Worm (Caenorhabditis elegans) whole organism, L3 larva: ENCODE measurements around the gene exos-7.

ENCODE experiments used
- R02D3.7 ChIP-seq: fragments of 150-350 bp; optimal IDR thresholded peaks from 2 replicates; lab custom pipeline; 2014; ENCODE audit warnings: missing biosample characterization, missing genetic modification characterization
- ZK546.5 ChIP-seq: sonication (generic microtip); optimal IDR thresholded peaks from 2 replicates; lab custom pipeline; 2017; ENCODE audit warnings: missing biosample characterization, missing genetic modification characterization
- fos-1 ChIP-seq: fragments of 150-350 bp; optimal IDR thresholded peaks from 2 replicates; lab custom pipeline; 2014; ENCODE audit warnings: missing biosample characterization, missing genetic modification characterization
- hmg-11 ChIP-seq: sonication (generic microtip); optimal IDR thresholded peaks from 2 replicates; lab custom pipeline; 2016; ENCODE audit warnings: missing genetic modification characterization, missing compliant biosample characterization
- lin-15B ChIP-seq: fragments of 150-350 bp; optimal IDR thresholded peaks from 2 replicates; lab custom pipeline; 2014; ENCODE audit warnings: missing biosample characterization, missing genetic modification characterization
- mdl-1 ChIP-seq: fragments of 150-350 bp; optimal IDR thresholded peaks from 2 replicates; lab custom pipeline; 2014; ENCODE audit warnings: missing biosample characterization, missing genetic modification characterization
- nhr-12 ChIP-seq: fragments of 150-350 bp; optimal IDR thresholded peaks from 2 replicates; lab custom pipeline; 2014; ENCODE audit warnings: missing biosample characterization, missing genetic modification characterization
- nhr-23 ChIP-seq: fragments of 150-350 bp; optimal IDR thresholded peaks from 2 replicates; lab custom pipeline; 2014; ENCODE audit warnings: missing biosample characterization, missing genetic modification reagents, missing genetic modification characterization
- nhr-25 ChIP-seq: sonication (generic microtip); optimal IDR thresholded peaks from 2 replicates; lab custom pipeline; 2017; ENCODE audit warnings: missing biosample characterization, missing genetic modification characterization
- nhr-28 ChIP-seq: fragments of 150-350 bp; optimal IDR thresholded peaks from 2 replicates; lab custom pipeline; 2014; ENCODE audit warnings: missing biosample characterization, missing genetic modification characterization
- pha-4 ChIP-seq: fragments of 150-350 bp; optimal IDR thresholded peaks from 2 replicates; lab custom pipeline; 2014; ENCODE audit warnings: missing biosample characterization, missing genetic modification reagents, missing genetic modification characterization
- pqm-1 ChIP-seq: fragments of 150-350 bp; optimal IDR thresholded peaks from 2 replicates; lab custom pipeline; 2017; ENCODE audit warnings: missing biosample characterization, missing genetic modification characterization, inconsistent platforms
- unc-62 ChIP-seq: fragments of 150-350 bp; sonication (generic microtip); optimal IDR thresholded peaks from 4 replicates; lab custom pipeline; 2014; ENCODE audit warnings: missing biosample characterization, missing genetic modification reagents, missing genetic modification characterization

DNA sequence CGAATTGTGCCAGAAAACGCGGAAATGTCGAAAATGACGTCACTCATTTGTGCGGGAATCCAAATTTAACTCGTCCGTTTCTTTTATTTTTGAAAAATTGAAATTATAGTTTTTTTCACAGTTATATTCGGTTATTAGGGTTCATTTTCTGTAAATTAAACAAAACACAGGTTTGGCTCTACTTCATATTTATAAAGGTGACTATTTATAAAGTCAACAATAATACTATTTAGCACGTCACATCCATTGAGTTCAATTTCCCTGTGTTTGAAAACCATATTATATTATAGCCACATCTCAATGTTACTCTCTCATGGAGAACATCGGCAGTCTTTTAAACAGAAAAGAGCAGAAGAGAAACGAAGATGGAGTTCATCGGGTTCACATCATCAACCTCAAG lies 24.0 kb downstream of the exos-7 start, which contains the start of gene twk-35:
- TF ChIP-seq nhr-28 = no peak
- no peak for TF ChIP-seq mdl-1 (tag; lab: Kevin White, UChicago)
- no peak for TF ChIP-seq lin-15B (tag; lab: Kevin White, UChicago)
- no peak for TF ChIP-seq nhr-23
- TF ChIP-seq unc-62 (GFP tag; lab: Kevin White, UChicago) = no peak
- TF ChIP-seq ZK546.5 (tag; lab: Kevin White, UChicago) = no peak
- TF ChIP-seq pha-4 (tag; lab: Kevin White, UChicago) = no peak
- no peak for TF ChIP-seq hmg-11 (tag; lab: Kevin White, UChicago)
- TF ChIP-seq fos-1 (tag; lab: Kevin White, UChicago) = no peak
- TF ChIP-seq nhr-25 (tag; lab: Kevin White, UChicago) = no peak
- TF ChIP-seq nhr-12 (tag; lab: Kevin White, UChicago) = no peak
- TF ChIP-seq R02D3.7 (tag; lab: Kevin White, UChicago) = no peak
- TF ChIP-seq pqm-1 (tag; lab: Kevin White, UChicago) = no peak
